Worm (Caenorhabditis elegans) whole organism, L1 larva: Measurements from ENCODE around the gene lron-3.

Experiments
- C16A3.4 ChIP-seq: fragments of 150-350 bp; optimal IDR thresholded peaks from 2 replicates; lab custom pipeline; 2014; ENCODE audit warnings: missing biosample characterization, missing genetic modification characterization
- C34B4.2 ChIP-seq: sonication (generic microtip); optimal IDR thresholded peaks from 2 replicates; lab custom pipeline; 2017; ENCODE audit warnings: mild to moderate bottlenecking, missing genetic modification characterization, missing compliant biosample characterization
- Y116A8C.19 ChIP-seq: sonication (generic microtip); optimal IDR thresholded peaks from 2 replicates; lab custom pipeline; 2016; ENCODE audit warnings: missing compliant biosample characterization, missing genetic modification characterization, borderline replicate concordance
- aha-1 ChIP-seq: fragments of 150-350 bp; optimal IDR thresholded peaks from 2 replicates; lab custom pipeline; 2014; ENCODE audit warnings: missing biosample characterization, missing genetic modification characterization
- ceh-63 ChIP-seq: fragments of 200-800 bp; sonication (Bioruptor generic); optimal IDR thresholded peaks from 2 replicates; lab custom pipeline; 2018; ENCODE audit warnings: mild to moderate bottlenecking, missing genetic modification characterization, missing compliant biosample characterization
- ceh-8 ChIP-seq: fragments of 200-800 bp; sonication (Bioruptor generic); optimal IDR thresholded peaks from 2 replicates; lab custom pipeline; 2018; ENCODE audit warnings: mild to moderate bottlenecking, missing genetic modification characterization, moderate library complexity, missing compliant biosample characterization
- ceh-82 ChIP-seq, 3 experiments: fragments of 150-350 bp in 1 of 3; sonication (generic microtip) in 2 of 3; optimal IDR thresholded peaks; 2 replicates each; lab custom pipeline; 2014 to 2017; ENCODE audit warnings: missing biosample characterization in 3 of 3, missing genetic modification characterization in 3 of 3
- ces-1 ChIP-seq: fragments of 150-350 bp; optimal IDR thresholded peaks from 2 replicates; lab custom pipeline; 2014; ENCODE audit warnings: missing biosample characterization, missing genetic modification reagents, missing genetic modification characterization
- efl-1 ChIP-seq, 4 experiments: fragments of 150-350 bp; optimal IDR thresholded peaks in 3 of 4; peaks in 1 of 4; 1 replicate in 1 of 4; 2 replicates in 3 of 4; lab custom pipeline; 2014; ENCODE audit warnings: missing biosample characterization in 2 of 4, missing genetic modification characterization in 2 of 4, missing genetic modification reagents in 2 of 4
- efl-3 ChIP-seq: fragments of 200-800 bp; sonication (Bioruptor generic); optimal IDR thresholded peaks from 2 replicates; lab custom pipeline; 2018; ENCODE audit warnings: mild to moderate bottlenecking, missing genetic modification characterization, missing compliant biosample characterization
- egl-13 ChIP-seq: sonication (generic microtip); optimal IDR thresholded peaks from 2 replicates; lab custom pipeline; 2016; ENCODE audit warnings: missing genotype, missing genetic modification reagents, missing genetic modification characterization, missing compliant biosample characterization
- elt-2 ChIP-seq: sonication (generic microtip); optimal IDR thresholded peaks from 2 replicates; lab custom pipeline; 2016; ENCODE audit warnings: missing genetic modification characterization, mild to moderate bottlenecking, inconsistent platforms, missing compliant biosample characterization, missing genetic modification reagents
- ets-5 ChIP-seq: fragments of 200-800 bp; sonication (Bioruptor generic); IDR thresholded peaks from 2 replicates; pipeline ENCODE4 v1.3.6; 2022; ENCODE audit warnings: missing genetic modification characterization, missing compliant biosample characterization
- fkh-4 ChIP-seq: sonication (generic microtip); optimal IDR thresholded peaks from 2 replicates; lab custom pipeline; 2016; ENCODE audit warnings: missing compliant biosample characterization, missing genetic modification characterization, borderline replicate concordance
- fkh-8 ChIP-seq: sonication (generic microtip); optimal IDR thresholded peaks from 2 replicates; lab custom pipeline; 2016; ENCODE audit warnings: mild to moderate bottlenecking, missing genetic modification characterization, missing compliant biosample characterization
- fos-1 ChIP-seq: fragments of 150-350 bp; optimal IDR thresholded peaks from 2 replicates; lab custom pipeline; 2014; ENCODE audit warnings: missing biosample characterization, missing genetic modification characterization
- lin-13 ChIP-seq: fragments of 150-350 bp; optimal IDR thresholded peaks from 2 replicates; lab custom pipeline; 2014; ENCODE audit warnings: missing biosample characterization, missing genetic modification reagents, missing genetic modification characterization
- lin-14 ChIP-seq: fragments of 200-800 bp; sonication (Bioruptor generic); optimal IDR thresholded peaks from 2 replicates; lab custom pipeline; 2018; ENCODE audit warnings: mild to moderate bottlenecking, missing genetic modification characterization, moderate library complexity, missing compliant biosample characterization
- lin-35 ChIP-seq, 2 experiments: fragments of 150-350 bp; optimal IDR thresholded peaks; 2 replicates each; lab custom pipeline; 2014; ENCODE audit warnings: missing biosample characterization in 2 of 2, missing genetic modification characterization in 2 of 2, missing genetic modification reagents in 2 of 2
- lir-3 ChIP-seq: sonication (generic microtip); optimal IDR thresholded peaks from 2 replicates; lab custom pipeline; 2016; ENCODE audit warnings: mild to moderate bottlenecking, missing genetic modification characterization, moderate library complexity, missing compliant biosample characterization; ENCODE audit not compliant: poor library complexity
- lsy-2 ChIP-seq, 2 experiments: fragments of 150-350 bp; optimal IDR thresholded peaks; 2 replicates each; lab custom pipeline; 2014; ENCODE audit warnings: missing biosample characterization in 2 of 2, missing genetic modification characterization in 2 of 2
- mdl-1 ChIP-seq, 2 experiments: fragments of 150-350 bp; optimal IDR thresholded peaks; 2 replicates each; lab custom pipeline; 2014 to 2017; ENCODE audit warnings: missing biosample characterization in 2 of 2, missing genetic modification characterization in 2 of 2, inconsistent platforms in 1 of 2
- mef-2 ChIP-seq: fragments of 150-350 bp; optimal IDR thresholded peaks from 2 replicates; lab custom pipeline; 2014; ENCODE audit warnings: missing biosample characterization, missing genetic modification characterization
- nhr-12 ChIP-seq: sonication (generic microtip); optimal IDR thresholded peaks from 2 replicates; lab custom pipeline; 2017; ENCODE audit warnings: missing biosample characterization, missing genetic modification characterization
- nhr-20 ChIP-seq: sonication (generic microtip); optimal IDR thresholded peaks from 2 replicates; lab custom pipeline; 2016; ENCODE audit warnings: mild to moderate bottlenecking, missing genetic modification characterization, missing compliant biosample characterization
- nhr-76 ChIP-seq: sonication (generic microtip); optimal IDR thresholded peaks from 2 replicates; lab custom pipeline; 2017; ENCODE audit warnings: missing biosample characterization, missing genetic modification characterization
- nhr-77 ChIP-seq: fragments of 150-350 bp; optimal IDR thresholded peaks from 2 replicates; lab custom pipeline; 2014; ENCODE audit warnings: missing biosample characterization, missing genetic modification characterization
- nhr-84 ChIP-seq: sonication (generic microtip); optimal IDR thresholded peaks from 2 replicates; lab custom pipeline; 2017; ENCODE audit warnings: missing biosample characterization, missing genetic modification characterization
- pag-3 ChIP-seq: sonication (generic microtip); optimal IDR thresholded peaks from 2 replicates; lab custom pipeline; 2017; ENCODE audit warnings: missing genetic modification characterization, mild to moderate bottlenecking, missing compliant biosample characterization, antibody characterized with exemption, borderline replicate concordance; ENCODE audit not compliant: insufficient read depth
- pax-3 ChIP-seq: fragments of 200-800 bp; sonication (Bioruptor generic); optimal IDR thresholded peaks from 2 replicates; lab custom pipeline; 2018; ENCODE audit warnings: mild to moderate bottlenecking, missing genetic modification characterization, moderate library complexity, missing compliant biosample characterization
- skn-1 ChIP-seq: fragments of 150-350 bp; optimal IDR thresholded peaks from 2 replicates; lab custom pipeline; 2014; ENCODE audit warnings: missing biosample characterization, missing genetic modification characterization
- snu-23 ChIP-seq: sonication (generic microtip); optimal IDR thresholded peaks from 2 replicates; lab custom pipeline; 2016; ENCODE audit warnings: missing genetic modification characterization, missing compliant biosample characterization
- sox-4 ChIP-seq: sonication (generic microtip); optimal IDR thresholded peaks from 2 replicates; lab custom pipeline; 2016; ENCODE audit warnings: missing genetic modification characterization, missing compliant biosample characterization
- sptf-1 ChIP-seq: fragments of 150-350 bp; optimal IDR thresholded peaks from 2 replicates; lab custom pipeline; 2014; ENCODE audit warnings: missing biosample characterization, missing genetic modification characterization
- unc-62 ChIP-seq: fragments of 150-350 bp; optimal IDR thresholded peaks from 2 replicates; lab custom pipeline; 2014; ENCODE audit warnings: missing biosample characterization, missing genetic modification reagents, missing genetic modification characterization
- unc-86 ChIP-seq: sonication (generic microtip); optimal IDR thresholded peaks from 2 replicates; lab custom pipeline; 2016; ENCODE audit warnings: missing genetic modification characterization, missing compliant biosample characterization
- ztf-4 ChIP-seq: fragments of 150-350 bp; optimal IDR thresholded peaks from 2 replicates; lab custom pipeline; 2014; ENCODE audit warnings: missing biosample characterization, missing genetic modification characterization

lron-3 gene

ce11 chrX:15598661-15599384, 41.1 kb upstream of the lron-3 start:
- TF ChIP-seq lin-35 (GFP tag; optimal IDR thresholded peaks at IDR 0.05; lab: Kevin White, UChicago): peak in 1 of 2 experiments; percentile 23
- no peak for TF ChIP-seq sptf-1 (tag; lab: Kevin White, UChicago)
- TF ChIP-seq efl-1 (optimal IDR thresholded peaks at IDR 0.05; lab: Kevin White, UChicago): no peak
- peak in 1 of 2 experiments; percentile 67 for TF ChIP-seq efl-1 (GFP tag; optimal IDR thresholded peaks at IDR 0.05 in 1 of 2; lab: Kevin White, UChicago)
- TF ChIP-seq elt-2 (tag; lab: Kevin White, UChicago): peak; percentile 79

ce11 chrX:15597077-15597476, 39.3 kb upstream of the lron-3 start, which contains the start of gene K09A9.8:
Gene K09A9.8, minus strand, starts transcription at chrX:15597177.
- TF ChIP-seq ceh-8: no peak
- no peak for TF ChIP-seq nhr-77 (tag; lab: Kevin White, UChicago)
- no peak for TF ChIP-seq C16A3.4 (tag; lab: Kevin White, UChicago)
- no peak for TF ChIP-seq unc-62 (GFP tag; lab: Kevin White, UChicago)
- TF ChIP-seq mef-2 (tag; lab: Kevin White, UChicago): no peak
- TF ChIP-seq lsy-2 (tag; optimal IDR thresholded peaks at IDR 0.05; lab: Kevin White, UChicago): no peak
- no peak for TF ChIP-seq aha-1 (tag; lab: Kevin White, UChicago)
- TF ChIP-seq lin-13 (GFP tag; lab: Kevin White, UChicago): no peak
- no peak for TF ChIP-seq fkh-4 (tag; lab: Kevin White, UChicago)

ce11 chrX:15594019-15594418, 36.3 kb upstream of the lron-3 start:
- TF ChIP-seq sox-4 (tag; lab: Kevin White, UChicago) (no peak), mef-2 (tag; lab: Kevin White, UChicago) (no peak), efl-3 (GFP tag; lab: Kevin White, UChicago) (no peak), fos-1 (tag; lab: Kevin White, UChicago) (no peak), ceh-8 (no peak), ets-5 (no peak), nhr-76 (no peak)

ce11 chrX:15593366-15593765, 35.6 kb upstream of the lron-3 start:
- no peak for TF ChIP-seq pag-3 (tag; lab: Kevin White, UChicago)
- TF ChIP-seq nhr-12 (tag; lab: Kevin White, UChicago): no peak
- TF ChIP-seq snu-23 (GFP tag; lab: Kevin White, UChicago): no peak
- no peak for TF ChIP-seq skn-1 (tag; lab: Kevin White, UChicago)
- no peak for TF ChIP-seq fkh-8 (tag; lab: Kevin White, UChicago)
- TF ChIP-seq nhr-76: no peak
- no peak for TF ChIP-seq C34B4.2 (tag; lab: Kevin White, UChicago)
- TF ChIP-seq unc-86 (tag; lab: Kevin White, UChicago): no peak
- TF ChIP-seq ceh-82 (tag; optimal IDR thresholded peaks at IDR 0.05; lab: Kevin White, UChicago): no peak
- TF ChIP-seq Y116A8C.19 (tag; lab: Kevin White, UChicago): no peak
- TF ChIP-seq efl-1 (optimal IDR thresholded peaks at IDR 0.05; lab: Kevin White, UChicago): no peak
- no peak for TF ChIP-seq efl-1 (GFP tag; optimal IDR thresholded peaks at IDR 0.05 in 1 of 2; lab: Kevin White, UChicago)
- no peak for TF ChIP-seq pax-3
- no peak for TF ChIP-seq C16A3.4 (tag; lab: Kevin White, UChicago)
- TF ChIP-seq ceh-63 (GFP tag; lab: Kevin White, UChicago): no peak

ce11 chrX:15591068-15591467, 33.3 kb upstream of the lron-3 start, which contains the start of gene usp-33:
Gene usp-33, plus strand, starts transcription at chrX:15591368.
- TF ChIP-seq egl-13 (tag; lab: Kevin White, UChicago) (no peak), sox-4 (tag; lab: Kevin White, UChicago) (no peak), nhr-84 (tag; lab: Kevin White, UChicago) (no peak), C16A3.4 (tag; lab: Kevin White, UChicago) (no peak), lin-14 (GFP tag; lab: Kevin White, UChicago) (no peak), skn-1 (tag; lab: Kevin White, UChicago) (no peak), ztf-4 (no peak), ces-1 (GFP tag; lab: Kevin White, UChicago) (no peak), lir-3 (tag; lab: Kevin White, UChicago) (no peak), nhr-12 (tag; lab: Kevin White, UChicago) (no peak), lin-13 (GFP tag; lab: Kevin White, UChicago) (no peak), nhr-20 (tag; lab: Kevin White, UChicago) (no peak), mdl-1 (tag; optimal IDR thresholded peaks at IDR 0.05; lab: Kevin White, UChicago) (no peak)
